Fruit fly (Drosophila melanogaster): ENCODE measurements around the gene CG11122.
A peak's percentile ranks its signal among the peaks of the same experiment; 100 is the strongest.

CG11122 gene

dm6 chrX:11136587-11137512 is 12.3 kb upstream of the CG11122 start, which contains the start of gene Klp10A:
Gene Klp10A (minus strand): TSS chrX:11137118.
- no peak for TF ChIP-seq Ets97D (GFP tag; optimal IDR thresholded peaks at IDR 0.05)
- TF ChIP-seq CG7987 (GFP tag; optimal IDR thresholded peaks at IDR 0.05): no peak
- TF ChIP-seq Rfx (GFP tag; IDR thresholded peaks at IDR 0.05): peak; percentile 44; the same call in 1 of the 2 replicates
- TF ChIP-seq lab (GFP tag; optimal IDR thresholded peaks at IDR 0.05): no peak
- no peak for TF ChIP-seq tna (GFP tag; IDR thresholded peaks at IDR 0.05; ENCODE audit: partially characterized antibody)
- no peak for TF ChIP-seq ERR (GFP tag; optimal IDR thresholded peaks at IDR 0.05)
- TF ChIP-seq CG8290 (GFP tag; optimal IDR thresholded peaks at IDR 0.05): no peak
- no peak for TF ChIP-seq CG8290 (tag; optimal IDR thresholded peaks at IDR 0.05)
- TF ChIP-seq Med (GFP tag): peak; percentile 71
- TF ChIP-seq dm (GFP tag; optimal IDR thresholded peaks at IDR 0.05): peak; percentile 0
- TF ChIP-seq CG17612 (GFP tag; IDR thresholded peaks at IDR 0.05): no peak
- no peak for TF ChIP-seq Spps (tag; optimal IDR thresholded peaks at IDR 0.05)
- TF ChIP-seq TFAM (GFP tag; optimal IDR thresholded peaks at IDR 0.05): no peak
- no peak for TF ChIP-seq dati (GFP tag; IDR thresholded peaks at IDR 0.05)
- TF ChIP-seq NfI (GFP tag; optimal IDR thresholded peaks at IDR 0.05): peak; percentile 6
- no peak for TF ChIP-seq CG17802 (tag; optimal IDR thresholded peaks at IDR 0.05)
- TF ChIP-seq CG9437 (GFP tag; optimal IDR thresholded peaks at IDR 0.05): peak; percentile 3
- no peak for TF ChIP-seq CG43689 (GFP tag; IDR thresholded peaks at IDR 0.05)
- peak; percentile 54 for TF ChIP-seq MESR4 (GFP tag; optimal IDR thresholded peaks at IDR 0.05)
- peak; percentile 36 for TF ChIP-seq CG2120 (GFP tag; optimal IDR thresholded peaks at IDR 0.05)
- TF ChIP-seq trem (tag; optimal IDR thresholded peaks at IDR 0.05): no peak
- peak; percentile 20 for TF ChIP-seq CG3281 (GFP tag; optimal IDR thresholded peaks at IDR 0.05)
- TF ChIP-seq CG6254 (GFP tag; optimal IDR thresholded peaks at IDR 0.05): no peak
- TF ChIP-seq NC2α (GFP tag; optimal IDR thresholded peaks at IDR 0.05): peak; percentile 34
- no peak for TF ChIP-seq dimm (GFP tag; IDR thresholded peaks at IDR 0.05)
- TF ChIP-seq pzg (GFP tag; optimal IDR thresholded peaks at IDR 0.05): peak; percentile 24
- TF ChIP-seq CG11723 (GFP tag; optimal IDR thresholded peaks at IDR 0.05): peak; percentile 22
- no peak for TF ChIP-seq repo (GFP tag; optimal IDR thresholded peaks at IDR 0.05)
- TF ChIP-seq CG18262 (tag; optimal IDR thresholded peaks at IDR 0.05): no peak
- TF ChIP-seq kah (GFP tag; optimal IDR thresholded peaks at IDR 0.05): no peak
- peak; percentile 54 for TF ChIP-seq CG9932 (GFP tag; IDR thresholded peaks at IDR 0.05)
- TF ChIP-seq maf-S (GFP tag; optimal IDR thresholded peaks at IDR 0.05): peak; percentile 5
- no peak for TF ChIP-seq dmrt11E (tag; optimal IDR thresholded peaks at IDR 0.05)
- no peak for TF ChIP-seq CG30431 (GFP tag; optimal IDR thresholded peaks at IDR 0.05)
- TF ChIP-seq Meics (GFP tag; optimal IDR thresholded peaks at IDR 0.05): no peak
- TF ChIP-seq ems (GFP tag; optimal IDR thresholded peaks at IDR 0.05): no peak
- peak; percentile 50 for TF ChIP-seq CG4617 (GFP tag; optimal IDR thresholded peaks at IDR 0.05; ENCODE audit: borderline replicate concordance)
- no peak for TF ChIP-seq slou (GFP tag; optimal IDR thresholded peaks at IDR 0.05)
- TF ChIP-seq z (GFP tag; IDR thresholded peaks at IDR 0.05): no peak
- no peak for TF ChIP-seq Fer2 (tag; optimal IDR thresholded peaks at IDR 0.05)
- 0 out of 2 replicates have a peak, but pooled peaks have one; percentile 23 for TF ChIP-seq Rx (GFP tag; IDR thresholded peaks at IDR 0.05)
- TF ChIP-seq Hand (GFP tag; optimal IDR thresholded peaks at IDR 0.05): no peak
- no peak for TF ChIP-seq Ssrp (tag; optimal IDR thresholded peaks at IDR 0.05)
- TF ChIP-seq CG15601 (tag; optimal IDR thresholded peaks at IDR 0.05): no peak
- no peak for TF ChIP-seq knrl (GFP tag; IDR thresholded peaks at IDR 0.05; ENCODE audit: partially characterized antibody)
- TF ChIP-seq CG32767 (GFP tag; IDR thresholded peaks at IDR 0.05): 0 out of 2 replicates have a peak, but pooled peaks have one; percentile 24
- peak; percentile 33 for TF ChIP-seq CG30403 (GFP tag; optimal IDR thresholded peaks at IDR 0.05)
- TF ChIP-seq Myb (GFP tag; optimal IDR thresholded peaks at IDR 0.05): peak; percentile 93
- no peak for TF ChIP-seq Dip3 (GFP tag; optimal IDR thresholded peaks at IDR 0.05)

All from whole organism, embryonic.